Fruit fly (Drosophila melanogaster) whole organism, embryonic: ENCODE measurements around the gene MED14.

ENCODE experiments used
- CG14667 ChIP-seq: fragments of 200-800 bp; sonication (Bioruptor generic); IDR thresholded peaks from 2 replicates; pipeline ENCODE4 v1.3.6; 2022; ENCODE audit warnings: missing biosample characterization, missing genetic modification characterization
- CG15514 ChIP-seq: fragments of 200-800 bp; sonication (Bioruptor generic); optimal IDR thresholded peaks from 3 replicates; lab custom pipeline; 2017; ENCODE audit warnings: missing biosample characterization, missing genetic modification characterization, mild to moderate bottlenecking, moderate library complexity, missing genetic modification reagents
- CG17829 ChIP-seq: fragments of 200-800 bp; optimal IDR thresholded peaks from 2 replicates; lab custom pipeline; 2019; ENCODE audit warnings: missing biosample characterization, mild to moderate bottlenecking, missing genetic modification characterization, moderate library complexity
- Oli ChIP-seq: fragments of 200-800 bp; sonication (Bioruptor generic); optimal IDR thresholded peaks from 2 replicates; lab custom pipeline; 2018; ENCODE audit warnings: missing biosample characterization, mild to moderate bottlenecking, missing genetic modification characterization, moderate library complexity
- PHDP ChIP-seq: fragments of 200-800 bp; sonication (Bioruptor generic); optimal IDR thresholded peaks from 3 replicates; lab custom pipeline; 2018; ENCODE audit warnings: missing biosample characterization, mild to moderate bottlenecking, missing genetic modification characterization, moderate library complexity
- dm ChIP-seq: fragments of 200-800 bp; sonication (Bioruptor generic); optimal IDR thresholded peaks from 3 replicates; lab custom pipeline; 2016; ENCODE audit warnings: missing biosample characterization, missing genetic modification characterization

DNA sequence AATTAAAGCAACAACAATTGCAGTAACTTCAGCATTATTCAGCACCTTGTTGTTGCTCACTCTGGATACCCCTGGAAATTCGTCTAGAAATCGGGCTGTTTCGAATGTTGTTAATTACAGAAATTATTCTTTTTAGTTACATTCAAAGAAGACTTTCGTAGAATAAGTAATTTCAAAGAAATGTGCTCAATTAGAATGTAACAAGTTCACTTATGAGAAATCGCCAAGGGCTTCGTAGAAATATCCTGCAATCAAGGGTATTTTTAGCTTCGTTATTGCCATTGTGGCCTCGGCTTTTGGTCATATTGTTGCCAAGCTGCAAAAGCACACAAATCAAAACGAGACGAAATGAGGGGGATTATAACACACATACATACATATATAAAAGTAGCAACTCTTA, 29.1 kb upstream of the MED14 start:
- no peak for TF ChIP-seq Oli
- no peak for TF ChIP-seq CG17829 (tag; lab: Kevin White, UChicago)
- TF ChIP-seq CG14667 (GFP tag; lab: Robert Waterston, UW), result no peak
- no peak for TF ChIP-seq PHDP
- no peak for TF ChIP-seq dm (GFP tag; lab: Kevin White, UChicago)
- no peak for TF ChIP-seq CG15514 (GFP tag; lab: Kevin White, UChicago)
